Fruit fly (Drosophila melanogaster) Kc167 (cell line): ENCODE results near the gene Tctp.

Experiments
- Myc ChIP-seq: fragments of >200 bp; optimal IDR thresholded peaks from 2 replicates; lab custom pipeline; 2017; ENCODE audit warnings: missing external identifiers
- Sin3A ChIP-seq: fragments of >200 bp; optimal IDR thresholded peaks from 2 replicates; lab custom pipeline; 2018; ENCODE audit warnings: missing external identifiers
- h ChIP-seq: fragments of >200 bp; optimal IDR thresholded peaks from 3 replicates; lab custom pipeline; 2018; ENCODE audit warnings: missing external identifiers
- insv ChIP-seq: fragments of >200 bp; optimal IDR thresholded peaks from 3 replicates; lab custom pipeline; 2018; ENCODE audit warnings: missing external identifiers
- psq ChIP-seq: fragments of >200 bp; optimal IDR thresholded peaks from 2 replicates; lab custom pipeline; 2017; ENCODE audit warnings: missing external identifiers
- ttk ChIP-seq: sonication (Bioruptor generic); optimal IDR thresholded peaks from 2 replicates; lab custom pipeline; 2017; ENCODE audit warnings: missing external identifiers

dm6 chr3R:11236041-11236440 is 26.0 kb downstream of the Tctp start, which contains the start of gene CG31441:
- TF ChIP-seq h (lab: Kevin White, UChicago) = no peak
- no peak for TF ChIP-seq psq (lab: Kevin White, UChicago)
- no peak for TF ChIP-seq insv (lab: Kevin White, UChicago)
- no peak for TF ChIP-seq Myc (lab: Kevin White, UChicago)
- TF ChIP-seq Sin3A (lab: Kevin White, UChicago) = no peak
- no peak for TF ChIP-seq ttk (lab: Kevin White, UChicago)
